Worm (Caenorhabditis elegans) whole organism, L4 larva: ENCODE measurements around the gene plp-2.

ENCODE experiments used
- ZK337.2 ChIP-seq: fragments of 200-800 bp; sonication (Bioruptor generic); IDR thresholded peaks from 2 replicates; pipeline ENCODE4 v1.3.6; 2022; ENCODE audit warnings: missing genetic modification reagents, missing genetic modification characterization, missing compliant biosample characterization
- jun-1 ChIP-seq: fragments of 150-350 bp; optimal IDR thresholded peaks from 2 replicates; lab custom pipeline; 2014; ENCODE audit warnings: missing biosample characterization, missing genetic modification reagents, missing genetic modification characterization
- nhr-11 ChIP-seq: fragments of 150-350 bp; optimal IDR thresholded peaks from 2 replicates; lab custom pipeline; 2014; ENCODE audit warnings: missing biosample characterization, missing genetic modification characterization
- nhr-25 ChIP-seq: sonication (generic microtip); optimal IDR thresholded peaks from 2 replicates; lab custom pipeline; 2017; ENCODE audit warnings: missing genetic modification characterization, mild to moderate bottlenecking, missing compliant biosample characterization, antibody characterized with exemption, moderate library complexity, borderline replicate concordance; ENCODE audit not compliant: insufficient read depth
- skn-1 ChIP-seq: fragments of 150-350 bp; optimal IDR thresholded peaks from 2 replicates; lab custom pipeline; 2014; ENCODE audit warnings: missing biosample characterization, missing genetic modification characterization
- snpc-4 ChIP-seq: fragments of 150-350 bp; optimal IDR thresholded peaks from 2 replicates; lab custom pipeline; 2014; ENCODE audit warnings: missing biosample characterization, missing genetic modification characterization
- spr-1 ChIP-seq: sonication (generic microtip); optimal IDR thresholded peaks from 2 replicates; lab custom pipeline; 2016; ENCODE audit warnings: mild to moderate bottlenecking, missing genetic modification characterization, missing compliant biosample characterization
- unc-62 ChIP-seq, 3 experiments: fragments of 150-350 bp in 1 of 3; sonication (generic microtip); optimal IDR thresholded peaks in 2 of 3; peaks in 1 of 3; 1 replicate in 1 of 3; 2 replicates in 2 of 3; lab custom pipeline; 2014 to 2017; ENCODE audit warnings: missing biosample characterization in 3 of 3, missing genetic modification characterization in 3 of 3, missing genetic modification reagents in 3 of 3, missing genotype in 1 of 3

- TF ChIP-seq jun-1 (tag; lab: Kevin White, UChicago) (no peak), spr-1 (no peak), nhr-25 (tag; lab: Kevin White, UChicago) (no peak), unc-62 (GFP tag; optimal IDR thresholded peaks at IDR 0.05 in 1 of 2; lab: Kevin White, UChicago) (no peak), unc-62 (tag; optimal IDR thresholded peaks at IDR 0.05; lab: Kevin White, UChicago) (no peak), snpc-4 (no peak), ZK337.2 (GFP tag; lab: Robert Waterston, UW) (no peak), nhr-11 (tag; lab: Kevin White, UChicago) (no peak), skn-1 (tag; lab: Kevin White, UChicago) (no peak)
These were observed 16.8 kb downstream of the plp-2 start, which contains the start of gene F45B8.5 for ce11 chrX:14965761-14966160.
